Worm (Caenorhabditis elegans) whole organism, L3 larva: Measurements from ENCODE around the gene tps-2.
A peak's percentile ranks its signal among the peaks of the same experiment; 100 is the strongest.

Experiments used
- R02D3.7 ChIP-seq: fragments of 150-350 bp; optimal IDR thresholded peaks from 2 replicates; lab custom pipeline; 2014; ENCODE audit warnings: missing biosample characterization, missing genetic modification characterization
- ZK546.5 ChIP-seq: sonication (generic microtip); optimal IDR thresholded peaks from 2 replicates; lab custom pipeline; 2017; ENCODE audit warnings: missing biosample characterization, missing genetic modification characterization
- ama-1 ChIP-seq: fragments of 150-350 bp; optimal IDR thresholded peaks from 2 replicates; lab custom pipeline; 2018
- ceh-16 ChIP-seq: sonication (generic microtip); optimal IDR thresholded peaks from 2 replicates; lab custom pipeline; 2017; ENCODE audit warnings: missing biosample characterization, missing genetic modification characterization
- ceh-28 ChIP-seq: fragments of 150-350 bp; optimal IDR thresholded peaks from 2 replicates; lab custom pipeline; 2014; ENCODE audit warnings: missing biosample characterization, missing genetic modification reagents, missing genetic modification characterization
- ceh-82 ChIP-seq: fragments of 150-350 bp; optimal IDR thresholded peaks from 2 replicates; lab custom pipeline; 2014; ENCODE audit warnings: missing biosample characterization, missing genetic modification characterization
- ceh-9 ChIP-seq: sonication (generic microtip); optimal IDR thresholded peaks from 2 replicates; lab custom pipeline; 2018; ENCODE audit warnings: missing biosample characterization, missing genetic modification characterization
- daf-12 ChIP-seq: fragments of 150-350 bp; optimal IDR thresholded peaks from 2 replicates; lab custom pipeline; 2014; ENCODE audit warnings: missing biosample characterization, missing genetic modification reagents, missing genetic modification characterization
- egl-27 ChIP-seq: sonication (generic microtip); optimal IDR thresholded peaks from 4 replicates; lab custom pipeline; 2017; ENCODE audit warnings: missing biosample characterization, missing genetic modification reagents, missing genetic modification characterization
- egl-5 ChIP-seq: fragments of 150-350 bp; optimal IDR thresholded peaks from 2 replicates; lab custom pipeline; 2017; ENCODE audit warnings: missing biosample characterization, missing genetic modification reagents, missing genetic modification characterization, inconsistent platforms
- elt-2 ChIP-seq: sonication (generic microtip); optimal IDR thresholded peaks from 2 replicates; lab custom pipeline; 2016; ENCODE audit warnings: missing genetic modification reagents, mild to moderate bottlenecking, missing genetic modification characterization, missing compliant biosample characterization
- elt-3 ChIP-seq, 3 experiments: fragments of 150-350 bp in 1 of 3; sonication (generic microtip) in 2 of 3; optimal IDR thresholded peaks; 2 replicates in 2 of 3; 4 replicates in 1 of 3; lab custom pipeline; 2014 to 2017; ENCODE audit warnings: missing biosample characterization in 3 of 3, missing genetic modification characterization in 3 of 3
- eor-1 ChIP-seq, 2 experiments: fragments of 150-350 bp; optimal IDR thresholded peaks; 2 replicates each; lab custom pipeline; 2014 to 2018; ENCODE audit warnings: missing biosample characterization in 2 of 2, missing genetic modification characterization in 2 of 2
- fkh-10 ChIP-seq: sonication (generic microtip); optimal IDR thresholded peaks from 2 replicates; lab custom pipeline; 2017; ENCODE audit warnings: missing biosample characterization, missing genetic modification reagents, missing genetic modification characterization
- hmg-11 ChIP-seq: sonication (generic microtip); optimal IDR thresholded peaks from 2 replicates; lab custom pipeline; 2016; ENCODE audit warnings: missing genetic modification characterization, missing compliant biosample characterization
- jun-1 ChIP-seq: fragments of 150-350 bp; optimal IDR thresholded peaks from 2 replicates; lab custom pipeline; 2014; ENCODE audit warnings: missing biosample characterization, missing genetic modification reagents, missing genetic modification characterization
- lin-15B ChIP-seq: fragments of 150-350 bp; optimal IDR thresholded peaks from 2 replicates; lab custom pipeline; 2014; ENCODE audit warnings: missing biosample characterization, missing genetic modification characterization
- lsy-12 ChIP-seq: sonication (generic microtip); optimal IDR thresholded peaks from 2 replicates; lab custom pipeline; 2016; ENCODE audit warnings: mild to moderate bottlenecking, missing genetic modification characterization, missing compliant biosample characterization
- mdl-1 ChIP-seq: fragments of 150-350 bp; optimal IDR thresholded peaks from 2 replicates; lab custom pipeline; 2014; ENCODE audit warnings: missing biosample characterization, missing genetic modification characterization
- nfya-1 ChIP-seq: sonication (generic microtip); optimal IDR thresholded peaks from 2 replicates; lab custom pipeline; 2017; ENCODE audit warnings: missing genetic modification characterization, mild to moderate bottlenecking, missing compliant biosample characterization, antibody characterized with exemption, moderate library complexity; ENCODE audit not compliant: insufficient read depth
- nhr-11 ChIP-seq: fragments of 150-350 bp; optimal IDR thresholded peaks from 2 replicates; lab custom pipeline; 2014; ENCODE audit warnings: missing biosample characterization, missing genetic modification characterization
- nhr-23 ChIP-seq: fragments of 150-350 bp; optimal IDR thresholded peaks from 2 replicates; lab custom pipeline; 2014; ENCODE audit warnings: missing biosample characterization, missing genetic modification reagents, missing genetic modification characterization
- nhr-25 ChIP-seq: sonication (generic microtip); optimal IDR thresholded peaks from 2 replicates; lab custom pipeline; 2017; ENCODE audit warnings: missing biosample characterization, missing genetic modification characterization
- nhr-28 ChIP-seq: fragments of 150-350 bp; optimal IDR thresholded peaks from 2 replicates; lab custom pipeline; 2014; ENCODE audit warnings: missing biosample characterization, missing genetic modification characterization
- nhr-43 ChIP-seq: sonication (generic microtip); optimal IDR thresholded peaks from 2 replicates; lab custom pipeline; 2016; ENCODE audit warnings: mild to moderate bottlenecking, missing genetic modification characterization, missing compliant biosample characterization; ENCODE audit not compliant: poor library complexity, severe bottlenecking
- nhr-77 ChIP-seq: fragments of 150-350 bp; optimal IDR thresholded peaks from 2 replicates; lab custom pipeline; 2014; ENCODE audit warnings: missing biosample characterization, missing genetic modification characterization
- pha-4 ChIP-seq: fragments of 150-350 bp; optimal IDR thresholded peaks from 2 replicates; lab custom pipeline; 2014; ENCODE audit warnings: missing biosample characterization, missing genetic modification reagents, missing genetic modification characterization
- pqm-1 ChIP-seq: fragments of 150-350 bp; optimal IDR thresholded peaks from 2 replicates; lab custom pipeline; 2017; ENCODE audit warnings: missing biosample characterization, missing genetic modification characterization, inconsistent platforms
- skn-1 ChIP-seq: fragments of 150-350 bp; optimal IDR thresholded peaks from 2 replicates; lab custom pipeline; 2014; ENCODE audit warnings: missing biosample characterization, missing genetic modification characterization
- snpc-4 ChIP-seq: fragments of 150-350 bp; optimal IDR thresholded peaks from 2 replicates; lab custom pipeline; 2014; ENCODE audit warnings: missing biosample characterization, missing genetic modification characterization
- tbx-2 ChIP-seq: sonication (generic microtip); optimal IDR thresholded peaks from 2 replicates; lab custom pipeline; 2016; ENCODE audit warnings: mild to moderate bottlenecking, missing genetic modification characterization, missing compliant biosample characterization
- unc-39 ChIP-seq: sonication (generic microtip); optimal IDR thresholded peaks from 4 replicates; lab custom pipeline; 2017; ENCODE audit warnings: missing biosample characterization, missing genetic modification characterization

Gene tps-2

ce11 chrII:14600852-14601313, at the start of gene tps-2:
Gene tps-2 (plus strand): TSS chrII:14600902.
- peak; percentile 92 for TF ChIP-seq ama-1 (lab: Kevin White, UChicago)
- TF ChIP-seq tbx-2 (tag; lab: Kevin White, UChicago): no peak
- TF ChIP-seq nfya-1: peak; percentile 13

- no peak for TF ChIP-seq pha-4 (tag; lab: Kevin White, UChicago)
- TF ChIP-seq fkh-10 (GFP tag; lab: Kevin White, UChicago): peak; percentile 51
- TF ChIP-seq snpc-4 (tag; lab: Kevin White, UChicago): no peak
Observed at ce11 chrII:14555019-14555418, 45.7 kb upstream of the tps-2 start.

ce11 chrII:14561549-14562115, 39.1 kb upstream of the tps-2 start, which contains the start of gene mog-4:
Gene mog-4 (minus strand): TSS chrII:14561599.
- TF ChIP-seq nhr-77 (tag; lab: Kevin White, UChicago): peak; percentile 90
- peak; percentile 31 for TF ChIP-seq egl-27 (tag; lab: Kevin White, UChicago)
- peak; percentile 68 for TF ChIP-seq pqm-1 (tag; lab: Kevin White, UChicago)
- peak; percentile 92 for TF ChIP-seq tbx-2 (tag; lab: Kevin White, UChicago)
- peak; percentile 79 for TF ChIP-seq nhr-11 (tag; lab: Kevin White, UChicago)
- peak; percentile 83 for TF ChIP-seq pha-4 (tag; lab: Kevin White, UChicago)
- TF ChIP-seq nhr-43 (tag; lab: Kevin White, UChicago): peak; percentile 98
- peak; percentile 1 for TF ChIP-seq mdl-1
- peak; percentile 87 for TF ChIP-seq lin-15B (tag; lab: Kevin White, UChicago)
- TF ChIP-seq ceh-82 (tag; lab: Kevin White, UChicago): peak; percentile 32
- TF ChIP-seq egl-5 (tag; lab: Kevin White, UChicago): peak; percentile 76
- TF ChIP-seq hmg-11 (tag; lab: Kevin White, UChicago): peak; percentile 86
- TF ChIP-seq lsy-12 (tag; lab: Kevin White, UChicago): peak; percentile 97
- TF ChIP-seq nhr-25 (tag; lab: Kevin White, UChicago): peak; percentile 49
- peak; percentile 75 for TF ChIP-seq ceh-28 (tag; lab: Kevin White, UChicago)
- peak; percentile 80 for TF ChIP-seq jun-1 (tag; lab: Kevin White, UChicago)
- peak; percentile 80 for TF ChIP-seq skn-1 (tag; lab: Kevin White, UChicago)
- peak; percentile 89 for TF ChIP-seq nfya-1
- peak; percentile 81 for TF ChIP-seq elt-2 (tag; lab: Kevin White, UChicago)
- TF ChIP-seq fkh-10 (GFP tag; lab: Kevin White, UChicago): peak; percentile 17
- TF ChIP-seq ZK546.5 (tag; lab: Kevin White, UChicago): peak; percentile 42
- TF ChIP-seq R02D3.7 (tag; lab: Kevin White, UChicago): peak; percentile 79
- TF ChIP-seq nhr-23 (tag; lab: Kevin White, UChicago): peak; percentile 93
- TF ChIP-seq snpc-4 (tag; lab: Kevin White, UChicago): peak; percentile 58

- peak; percentile 44 for TF ChIP-seq nfya-1
Observed at ce11 chrII:14563766-14564370, 36.8 kb upstream of the tps-2 start.

- TF ChIP-seq nhr-11 (tag; lab: Kevin White, UChicago): no peak
- no peak for TF ChIP-seq unc-39
- no peak for TF ChIP-seq nhr-28 (tag; lab: Kevin White, UChicago)
- TF ChIP-seq ceh-9 (tag; lab: Kevin White, UChicago): no peak
- TF ChIP-seq ama-1 (lab: Kevin White, UChicago): no peak
- no peak for TF ChIP-seq snpc-4 (tag; lab: Kevin White, UChicago)
- TF ChIP-seq ceh-16 (tag; lab: Kevin White, UChicago): no peak
- no peak for TF ChIP-seq mdl-1
- no peak for TF ChIP-seq pha-4 (tag; lab: Kevin White, UChicago)
- no peak for TF ChIP-seq daf-12 (tag; lab: Kevin White, UChicago)
- no peak for TF ChIP-seq elt-3 (tag; optimal IDR thresholded peaks at IDR 0.05; lab: Kevin White, UChicago)
- no peak for TF ChIP-seq nhr-77 (tag; lab: Kevin White, UChicago)
- TF ChIP-seq eor-1 (tag; optimal IDR thresholded peaks at IDR 0.05; lab: Kevin White, UChicago): no peak
- TF ChIP-seq nhr-23 (tag; lab: Kevin White, UChicago): no peak
Observed at ce11 chrII:14567811-14568210, 32.9 kb upstream of the tps-2 start.
